Fruit fly (Drosophila melanogaster) whole organism, embryonic: ENCODE measurements around the gene MRP.

Experiments used
- CG12942 ChIP-seq: fragments of 200-800 bp; sonication (Bioruptor generic); optimal IDR thresholded peaks from 3 replicates; lab custom pipeline; 2016; ENCODE audit warnings: missing biosample characterization, missing genetic modification characterization
- CG17328 ChIP-seq: fragments of 200-800 bp; sonication (Bioruptor generic); IDR thresholded peaks from 2 replicates; pipeline ENCODE4 v1.3.6; 2022; ENCODE audit warnings: missing biosample characterization, missing genetic modification characterization
- CG2199 ChIP-seq: fragments of 200-800 bp; sonication (Bioruptor generic); IDR thresholded peaks from 3 replicates; pipeline ENCODE4 v1.3.6; 2022; ENCODE audit warnings: missing biosample characterization, missing genetic modification characterization
- Hsf ChIP-seq: fragments of 200-800 bp; sonication (Bioruptor generic); optimal IDR thresholded peaks from 3 replicates; lab custom pipeline; 2016; ENCODE audit warnings: missing biosample characterization, missing genetic modification characterization
- Oaz ChIP-seq: fragments of 200-800 bp; sonication (Bioruptor generic); IDR thresholded peaks from 2 replicates; pipeline ENCODE4 v1.3.6; 2022; ENCODE audit warnings: missing biosample characterization, missing genetic modification characterization
- exex ChIP-seq: fragments of 200-800 bp; sonication (Bioruptor generic); optimal IDR thresholded peaks from 4 replicates; lab custom pipeline; 2018; ENCODE audit warnings: missing biosample characterization, mild to moderate bottlenecking, missing genetic modification characterization, moderate library complexity

DNA sequence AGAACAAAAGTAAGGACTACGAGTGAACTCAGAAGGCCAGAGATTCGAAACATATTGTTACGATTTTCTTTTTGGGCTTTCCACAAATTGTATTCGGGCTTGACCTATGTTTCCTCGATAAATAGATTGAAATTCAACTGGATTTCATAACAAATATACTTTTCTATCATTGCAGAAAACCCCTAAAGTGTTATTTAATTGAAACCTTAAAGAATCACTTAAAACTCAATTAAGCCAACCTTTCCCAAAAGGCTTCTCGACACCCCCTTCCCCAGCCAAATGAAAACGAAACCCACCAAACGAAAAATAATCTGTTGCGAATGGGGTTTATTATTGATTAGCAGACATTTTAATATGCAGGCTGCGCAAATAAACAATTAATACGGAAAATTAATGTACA lies 42.9 kb downstream of the MRP start, which contains the start of gene CG15483:
- no peak for TF ChIP-seq CG2199 (GFP tag; lab: Robert Waterston, UW)
- no peak for TF ChIP-seq CG17328 (GFP tag; lab: Robert Waterston, UW)
- no peak for TF ChIP-seq Oaz (GFP tag; lab: Robert Waterston, UW)
- TF ChIP-seq Hsf (GFP tag; lab: Kevin White, UChicago): no peak
- TF ChIP-seq CG12942: no peak
- TF ChIP-seq exex (tag; lab: Kevin White, UChicago): no peak
